Fruit fly (Drosophila melanogaster): ENCODE measurements around the gene CG13930.

Gene CG13930

DNA sequence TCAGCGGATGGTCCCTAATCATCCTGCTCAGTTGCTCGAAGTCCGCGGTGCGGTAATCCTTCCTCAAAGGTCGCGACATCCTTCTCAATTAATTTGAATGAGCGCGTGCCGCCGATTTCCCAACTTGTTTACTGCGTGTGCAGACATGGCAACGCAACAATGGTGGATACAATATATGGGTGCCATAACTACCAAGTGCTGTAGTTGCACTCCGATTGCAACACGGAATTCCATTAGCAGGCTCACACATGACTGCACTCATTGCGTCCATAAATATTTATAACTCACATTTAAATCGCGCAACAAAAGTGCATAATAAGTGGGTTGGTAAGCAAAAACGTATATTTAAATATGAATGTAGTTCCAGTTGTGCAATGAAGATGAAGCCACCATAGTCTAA lies at the start of gene CG13930:
Gene CG13930, minus strand, starts transcription at position 101 of the 400 bp plus-strand sequence.
- TF ChIP-seq kay (GFP tag; ENCODE audit: borderline replicate concordance), result no peak
- no peak for TF ChIP-seq Hr96 (GFP tag; optimal IDR thresholded peaks at IDR 0.05)
- TF ChIP-seq bab1 (GFP tag; optimal IDR thresholded peaks at IDR 0.05), result no peak
- no peak for TF ChIP-seq CG12768 (GFP tag; optimal IDR thresholded peaks at IDR 0.05)
- TF ChIP-seq cic (GFP tag; optimal IDR thresholded peaks at IDR 0.05), result no peak
- TF ChIP-seq Clk (GFP tag; optimal IDR thresholded peaks at IDR 0.05), result no peak
- TF ChIP-seq ovo (GFP tag; optimal IDR thresholded peaks at IDR 0.05), result no peak
- no peak for TF ChIP-seq CG5204 (GFP tag; optimal IDR thresholded peaks at IDR 0.05)
- no peak for TF ChIP-seq CG7101 (tag; optimal IDR thresholded peaks at IDR 0.05)
- no peak for TF ChIP-seq CG11617 (GFP tag; optimal IDR thresholded peaks at IDR 0.05)
- TF ChIP-seq cnc (optimal IDR thresholded peaks at IDR 0.05), result no peak
- no peak for TF ChIP-seq CG1620 (GFP tag; optimal IDR thresholded peaks at IDR 0.05)
- no peak for TF ChIP-seq pad (GFP tag; optimal IDR thresholded peaks at IDR 0.05)
- TF ChIP-seq toe (GFP tag; optimal IDR thresholded peaks at IDR 0.05), result no peak
- no peak for TF ChIP-seq CG7045 (GFP tag; optimal IDR thresholded peaks at IDR 0.05)
- TF ChIP-seq CG33017 (tag; optimal IDR thresholded peaks at IDR 0.05), result no peak
- no peak for TF ChIP-seq tj (GFP tag; optimal IDR thresholded peaks at IDR 0.05)
- no peak for TF ChIP-seq Mnt (GFP tag; optimal IDR thresholded peaks at IDR 0.05)
- TF ChIP-seq Crg-1 (GFP tag; optimal IDR thresholded peaks at IDR 0.05), result no peak

dm6 chr3L:1711218-1711617 lies 38.7 kb upstream of the CG13930 start:
- TF ChIP-seq CG33017 (tag; optimal IDR thresholded peaks at IDR 0.05) (no peak), tj (GFP tag; optimal IDR thresholded peaks at IDR 0.05) (no peak), kay (GFP tag; ENCODE audit: borderline replicate concordance) (no peak), CG7101 (tag; optimal IDR thresholded peaks at IDR 0.05) (no peak)

dm6 chr3L:1710562-1710961 lies 38.0 kb upstream of the CG13930 start:
- TF ChIP-seq pad (GFP tag; optimal IDR thresholded peaks at IDR 0.05), result no peak
- TF ChIP-seq Mnt (GFP tag; optimal IDR thresholded peaks at IDR 0.05), result no peak
- no peak for TF ChIP-seq ovo (GFP tag; optimal IDR thresholded peaks at IDR 0.05)
- TF ChIP-seq CG7101 (tag; optimal IDR thresholded peaks at IDR 0.05), result no peak
- no peak for TF ChIP-seq CG11617 (GFP tag; optimal IDR thresholded peaks at IDR 0.05)
- TF ChIP-seq bab1 (GFP tag; optimal IDR thresholded peaks at IDR 0.05), result no peak
- no peak for TF ChIP-seq CG5204 (GFP tag; optimal IDR thresholded peaks at IDR 0.05)
- TF ChIP-seq CG12768 (GFP tag; optimal IDR thresholded peaks at IDR 0.05), result no peak
- no peak for TF ChIP-seq toe (GFP tag; optimal IDR thresholded peaks at IDR 0.05)
- TF ChIP-seq cic (GFP tag; optimal IDR thresholded peaks at IDR 0.05), result no peak
- no peak for TF ChIP-seq CG33017 (tag; optimal IDR thresholded peaks at IDR 0.05)
- TF ChIP-seq tj (GFP tag; optimal IDR thresholded peaks at IDR 0.05), result no peak
- TF ChIP-seq cnc (optimal IDR thresholded peaks at IDR 0.05), result no peak
- TF ChIP-seq Hr96 (GFP tag; optimal IDR thresholded peaks at IDR 0.05), result no peak
- no peak for TF ChIP-seq kay (GFP tag; ENCODE audit: borderline replicate concordance)
- TF ChIP-seq CG7045 (GFP tag; optimal IDR thresholded peaks at IDR 0.05), result no peak

DNA sequence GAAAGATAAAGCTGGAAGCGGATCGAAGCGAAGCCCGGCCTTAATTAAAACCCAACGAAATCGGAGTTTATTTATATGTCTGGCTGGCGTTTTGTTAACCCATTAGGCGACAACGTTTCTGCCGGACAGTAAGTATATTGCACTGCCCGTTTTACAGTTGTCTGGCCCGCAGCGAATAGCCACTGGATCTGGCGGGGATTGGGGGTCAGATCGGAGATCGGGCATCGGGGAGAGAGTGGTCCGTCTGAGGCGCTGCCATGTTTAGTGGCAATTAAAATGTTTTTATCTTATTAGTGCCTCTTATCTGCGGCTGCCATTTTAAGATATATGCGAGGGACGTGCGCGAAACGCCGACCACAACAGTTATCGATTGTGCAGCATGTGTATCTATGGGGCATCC lies 36.6 kb upstream of the CG13930 start:
- TF ChIP-seq CG7101 (tag; optimal IDR thresholded peaks at IDR 0.05) (no peak), Crg-1 (GFP tag; optimal IDR thresholded peaks at IDR 0.05) (no peak), CG5204 (GFP tag; optimal IDR thresholded peaks at IDR 0.05) (no peak), CG7045 (GFP tag; optimal IDR thresholded peaks at IDR 0.05) (no peak)

DNA sequence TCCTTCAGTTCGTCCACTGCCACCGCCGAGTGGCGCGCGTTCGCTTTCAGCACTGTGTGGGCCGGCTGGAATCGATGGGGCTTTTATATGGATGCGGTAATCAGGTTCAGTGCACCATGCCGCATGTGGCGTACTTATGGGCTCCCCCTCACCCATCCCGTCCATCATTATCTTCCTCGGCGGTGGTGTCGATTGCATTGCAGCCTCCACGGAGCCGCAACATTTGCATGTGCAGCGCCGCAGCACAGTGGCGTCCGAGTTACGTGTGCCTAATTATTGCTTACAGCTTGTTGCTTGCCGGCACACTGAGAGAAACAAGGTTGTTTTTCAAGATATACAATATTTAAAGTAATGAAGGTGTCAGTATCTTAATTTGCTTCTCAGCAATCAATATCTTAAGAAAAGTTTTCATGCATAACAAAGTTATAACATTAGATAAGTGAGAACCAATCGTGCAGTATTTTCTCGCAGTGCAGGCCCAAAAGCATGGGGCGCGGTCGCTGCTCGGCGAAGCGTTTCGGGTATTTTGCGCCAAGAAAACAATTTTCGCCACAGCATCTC lies 29.9 kb upstream of the CG13930 start, which contains the start of gene CG13931:
Gene CG13931, minus strand, starts transcription at position 41 of the 561 bp plus-strand sequence.
- no peak for TF ChIP-seq CG11617 (GFP tag; optimal IDR thresholded peaks at IDR 0.05)
- no peak for TF ChIP-seq cnc (optimal IDR thresholded peaks at IDR 0.05)
- no peak for TF ChIP-seq tj (GFP tag; optimal IDR thresholded peaks at IDR 0.05)
- TF ChIP-seq CG12768 (GFP tag; optimal IDR thresholded peaks at IDR 0.05), result no peak

dm6 chr3L:1694317-1694716 lies 21.8 kb upstream of the CG13930 start, which contains the start of gene CG12011:
Gene CG12011 (plus strand): TSS chr3L:1694617.
- TF ChIP-seq ovo (GFP tag; optimal IDR thresholded peaks at IDR 0.05) (no peak), Crg-1 (GFP tag; optimal IDR thresholded peaks at IDR 0.05) (no peak), Hr96 (GFP tag; optimal IDR thresholded peaks at IDR 0.05) (no peak), CG11617 (GFP tag; optimal IDR thresholded peaks at IDR 0.05) (no peak), CG33017 (tag; optimal IDR thresholded peaks at IDR 0.05) (no peak), CG14711 (tag; optimal IDR thresholded peaks at IDR 0.05) (no peak), Mnt (GFP tag; optimal IDR thresholded peaks at IDR 0.05) (no peak)

dm6 chr3L:1692859-1693258 lies 20.3 kb upstream of the CG13930 start:
- TF ChIP-seq pad (GFP tag; optimal IDR thresholded peaks at IDR 0.05), result no peak
- TF ChIP-seq CG33017 (tag; optimal IDR thresholded peaks at IDR 0.05), result no peak
- TF ChIP-seq ovo (GFP tag; optimal IDR thresholded peaks at IDR 0.05), result no peak
- no peak for TF ChIP-seq toe (GFP tag; optimal IDR thresholded peaks at IDR 0.05)
- no peak for TF ChIP-seq Mnt (GFP tag; optimal IDR thresholded peaks at IDR 0.05)
